Fruit fly (Drosophila melanogaster): ENCODE results near the gene CG13299.

The CG13299 gene

dm6 chr3L:6188995-6189927 is 42.9 kb downstream of the CG13299 start, which contains the start of the genes D19A and CG7386:
TSS of gene D19A (minus strand) at chr3L:6189123.
TSS of gene CG7386 (plus strand) at chr3L:6189745.
- TF ChIP-seq Dif (GFP tag; optimal IDR thresholded peaks at IDR 0.05; ENCODE audit: partially characterized antibody) (peak; percentile 91), Myc (optimal IDR thresholded peaks at IDR 0.05) (peak; percentile 30), ey (GFP tag; optimal IDR thresholded peaks at IDR 0.05) (peak; percentile 47), tai (GFP tag; optimal IDR thresholded peaks at IDR 0.05) (no peak), fru (GFP tag; optimal IDR thresholded peaks at IDR 0.05) (peak; percentile 24), brk (GFP tag; optimal IDR thresholded peaks at IDR 0.05) (no peak), CG32264 (GFP tag; optimal IDR thresholded peaks at IDR 0.05) (no peak), Hnf4 (GFP tag; optimal IDR thresholded peaks at IDR 0.05) (peak; percentile 66), foxo (GFP tag; optimal IDR thresholded peaks at IDR 0.05) (peak in 1 of 2 experiments; percentile 70), br (GFP tag; optimal IDR thresholded peaks at IDR 0.05) (peak; percentile 51), psq (GFP tag; optimal IDR thresholded peaks at IDR 0.05) (peak; percentile 55), CrebA (GFP tag; optimal IDR thresholded peaks at IDR 0.05; ENCODE audit: borderline replicate concordance) (no peak), GATAd (GFP tag; optimal IDR thresholded peaks at IDR 0.05) (no peak), usp (GFP tag; optimal IDR thresholded peaks at IDR 0.05) (no peak), woc (GFP tag; optimal IDR thresholded peaks at IDR 0.05) (peak; percentile 79), CG9705 (GFP tag; optimal IDR thresholded peaks at IDR 0.05) (peak; percentile 45), N (GFP tag; optimal IDR thresholded peaks at IDR 0.05) (no peak), jim (GFP tag; optimal IDR thresholded peaks at IDR 0.05) (no peak), rgr (GFP tag; optimal IDR thresholded peaks at IDR 0.05) (peak; percentile 59), HLH106 (tag; optimal IDR thresholded peaks at IDR 0.05) (peak; percentile 39), OdsH (GFP tag; optimal IDR thresholded peaks at IDR 0.05) (peak; percentile 28), dsf (GFP tag; optimal IDR thresholded peaks at IDR 0.05; ENCODE audit: borderline replicate concordance) (no peak), sv (GFP tag; optimal IDR thresholded peaks at IDR 0.05) (peak; percentile 65), pan (optimal IDR thresholded peaks at IDR 0.05) (no peak), Abd-B (GFP tag; optimal IDR thresholded peaks at IDR 0.05) (no peak), Hr83 (GFP tag; optimal IDR thresholded peaks at IDR 0.05; ENCODE audit: poor library complexity, severe bottlenecking) (peak; percentile 91), sage (GFP tag; optimal IDR thresholded peaks at IDR 0.05) (no peak), Mio (GFP tag; optimal IDR thresholded peaks at IDR 0.05) (no peak), dl (GFP tag; optimal IDR thresholded peaks at IDR 0.05; ENCODE audit: insufficient read depth in 1 of 2, partially characterized antibody in 2 of 2) (peak in 1 of 2 experiments; percentile 28), Hr78 (GFP tag; optimal IDR thresholded peaks at IDR 0.05) (no peak), Sp1 (GFP tag; optimal IDR thresholded peaks at IDR 0.05) (peak; percentile 65), Dfd (GFP tag; optimal IDR thresholded peaks at IDR 0.05) (no peak), Rel (GFP tag; optimal IDR thresholded peaks at IDR 0.05) (no peak), Rel (tag; optimal IDR thresholded peaks at IDR 0.05) (peak; percentile 24), Jra (GFP tag; optimal IDR thresholded peaks at IDR 0.05) (no peak), h (GFP tag; optimal IDR thresholded peaks at IDR 0.05) (peak; percentile 58), dmrt93B (GFP tag; optimal IDR thresholded peaks at IDR 0.05) (no peak), Vsx2 (GFP tag; optimal IDR thresholded peaks at IDR 0.05; ENCODE audit: partially characterized antibody) (peak; percentile 96), lola (GFP tag; optimal IDR thresholded peaks at IDR 0.05) (no peak)

- TF ChIP-seq Rel (GFP tag; optimal IDR thresholded peaks at IDR 0.05) (no peak), Rel (tag; optimal IDR thresholded peaks at IDR 0.05) (peak; percentile 92), N (GFP tag; optimal IDR thresholded peaks at IDR 0.05) (no peak), usp (GFP tag; optimal IDR thresholded peaks at IDR 0.05) (no peak), CrebA (GFP tag; optimal IDR thresholded peaks at IDR 0.05; ENCODE audit: borderline replicate concordance) (no peak), tai (GFP tag; optimal IDR thresholded peaks at IDR 0.05) (no peak), dsf (GFP tag; optimal IDR thresholded peaks at IDR 0.05; ENCODE audit: borderline replicate concordance) (no peak), Sp1 (GFP tag; optimal IDR thresholded peaks at IDR 0.05) (peak; percentile 74), Dif (GFP tag; optimal IDR thresholded peaks at IDR 0.05; ENCODE audit: partially characterized antibody) (peak; percentile 60), jim (GFP tag; optimal IDR thresholded peaks at IDR 0.05) (peak; percentile 96), rgr (GFP tag; optimal IDR thresholded peaks at IDR 0.05) (peak; percentile 93), Hr83 (GFP tag; optimal IDR thresholded peaks at IDR 0.05; ENCODE audit: poor library complexity, severe bottlenecking) (peak; percentile 99), Mio (GFP tag; optimal IDR thresholded peaks at IDR 0.05) (peak; percentile 3), foxo (GFP tag; optimal IDR thresholded peaks at IDR 0.05) (peak in 1 of 2 experiments; percentile 91), ey (GFP tag; optimal IDR thresholded peaks at IDR 0.05) (peak; percentile 80), Hnf4 (GFP tag; optimal IDR thresholded peaks at IDR 0.05) (no peak), psq (GFP tag; optimal IDR thresholded peaks at IDR 0.05) (peak; percentile 85), pan (optimal IDR thresholded peaks at IDR 0.05) (no peak), sage (GFP tag; optimal IDR thresholded peaks at IDR 0.05) (no peak), sv (GFP tag; optimal IDR thresholded peaks at IDR 0.05) (peak; percentile 79), br (GFP tag; optimal IDR thresholded peaks at IDR 0.05) (peak; percentile 82), Abd-B (GFP tag; optimal IDR thresholded peaks at IDR 0.05) (no peak), OdsH (GFP tag; optimal IDR thresholded peaks at IDR 0.05) (peak; percentile 81), Dfd (GFP tag; optimal IDR thresholded peaks at IDR 0.05) (no peak), Hr78 (GFP tag; optimal IDR thresholded peaks at IDR 0.05) (no peak), GATAd (GFP tag; optimal IDR thresholded peaks at IDR 0.05) (peak; percentile 70), HLH106 (tag; optimal IDR thresholded peaks at IDR 0.05) (peak; percentile 77), h (GFP tag; optimal IDR thresholded peaks at IDR 0.05) (peak; percentile 87), CG9705 (GFP tag; optimal IDR thresholded peaks at IDR 0.05) (peak; percentile 52), CG32264 (GFP tag; optimal IDR thresholded peaks at IDR 0.05) (peak; percentile 54), Vsx2 (GFP tag; optimal IDR thresholded peaks at IDR 0.05; ENCODE audit: partially characterized antibody) (no peak), brk (GFP tag; optimal IDR thresholded peaks at IDR 0.05) (no peak), Jra (GFP tag; optimal IDR thresholded peaks at IDR 0.05) (no peak), dmrt93B (GFP tag; optimal IDR thresholded peaks at IDR 0.05) (peak; percentile 47), Myc (optimal IDR thresholded peaks at IDR 0.05) (peak; percentile 78), woc (GFP tag; optimal IDR thresholded peaks at IDR 0.05) (peak; percentile 91), lola (GFP tag; optimal IDR thresholded peaks at IDR 0.05) (no peak)
Observed at dm6 chr3L:6184884-6185438, 47.2 kb downstream of the CG13299 start, which contains the start of the genes D19B and CG43293. TSS of gene D19B (minus strand) at chr3L:6184920. TSS of gene CG43293 (plus strand) at chr3L:6185189.

All from whole organism, wandering third instar larva.